Worm (Caenorhabditis elegans): ENCODE results near the gene npax-4.

DNA sequence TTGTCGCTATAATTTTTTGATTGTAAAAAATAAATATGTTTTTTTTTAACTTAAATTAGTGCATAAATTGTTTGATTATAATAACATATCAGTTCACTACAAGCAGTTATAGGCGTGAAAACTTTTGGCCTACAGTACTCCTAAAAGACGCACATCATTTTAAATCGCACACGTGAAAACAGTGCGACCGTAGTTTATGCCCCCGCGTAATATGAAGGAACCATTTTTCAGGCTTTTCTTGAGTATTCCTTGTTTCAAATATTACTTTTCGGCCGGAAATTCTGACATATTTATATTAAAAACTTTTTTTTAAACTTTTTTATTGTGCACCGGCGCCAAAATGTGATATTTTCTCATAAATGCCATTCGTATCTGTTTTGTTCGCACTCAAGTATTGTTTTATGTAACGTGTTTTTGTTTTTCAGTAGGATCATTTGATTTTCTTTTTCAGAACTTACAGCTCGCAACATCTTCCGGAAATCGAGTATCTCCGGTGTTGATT, 8.9 kb upstream of the npax-4 start, which contains the start of gene oma-1:
- TF ChIP-seq tbx-37 (GFP tag; conservative IDR thresholded peaks at IDR 0.05) (no peak), tbx-11 (GFP tag; IDR thresholded peaks at IDR 0.05) (no peak), tra-4 (tag; optimal IDR thresholded peaks at IDR 0.05) (no peak), sea-1 (GFP tag; conservative IDR thresholded peaks at IDR 0.05) (no peak), ama-1 (optimal IDR thresholded peaks at IDR 0.05) (no peak), F13C5.2 (tag; optimal IDR thresholded peaks at IDR 0.05) (no peak), hmbx-1 (tag; optimal IDR thresholded peaks at IDR 0.05) (no peak), scrt-1 (GFP tag; IDR thresholded peaks at IDR 0.05) (no peak), hmg-4 (GFP tag; optimal IDR thresholded peaks at IDR 0.05) (no peak), flt-1 (GFP tag; IDR thresholded peaks at IDR 0.05) (no peak), ceh-36 (tag; optimal IDR thresholded peaks at IDR 0.05) (no peak), ets-7 (tag; optimal IDR thresholded peaks at IDR 0.05) (no peak), hnd-1 (tag; optimal IDR thresholded peaks at IDR 0.05) (no peak)
